Worm (Caenorhabditis elegans): ENCODE data around the gene T12A7.2.

ce11 chrIV:11717094-11717876 is 43.6 kb downstream of the T12A7.2 start:
- no peak for TF ChIP-seq dao-5 (tag; optimal IDR thresholded peaks at IDR 0.05)
- no peak for TF ChIP-seq him-1 (tag; optimal IDR thresholded peaks at IDR 0.05)
- TF ChIP-seq W03F9.2 (tag; optimal IDR thresholded peaks at IDR 0.05) = no peak

Measured in whole organism, L4/young adult.